Fruit fly (Drosophila melanogaster): Measurements from ENCODE around the gene CG10631.

The CG10631 gene

DNA sequence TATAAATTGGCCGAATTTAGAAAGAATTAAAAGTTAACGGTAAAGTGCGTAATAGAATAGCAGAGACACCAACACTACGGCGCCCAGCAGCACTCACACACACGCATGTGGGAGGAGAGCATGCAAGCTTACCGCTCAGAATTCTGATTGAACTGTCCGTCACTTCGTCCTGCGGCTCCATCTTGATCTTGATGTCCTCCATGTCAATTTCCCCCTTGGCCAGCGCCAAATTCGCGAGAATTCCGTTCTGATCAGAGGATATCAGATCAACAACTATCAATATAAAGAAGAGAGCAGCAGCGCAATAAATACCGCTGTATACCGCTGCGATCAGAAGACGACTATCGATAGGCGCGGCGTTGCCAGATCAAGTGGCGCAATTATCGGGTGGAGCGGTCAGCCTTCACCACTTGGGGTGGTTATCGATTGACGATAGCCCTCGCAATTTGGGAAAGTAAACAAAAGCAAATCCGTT, 21.0 kb downstream of the CG10631 start, which contains the start of the genes CG10462 and Nf-YB (continued):
- TF ChIP-seq CG31441 (GFP tag; IDR thresholded peaks at IDR 0.05), result no peak
- TF ChIP-seq ro (GFP tag; IDR thresholded peaks at IDR 0.05), result no peak
- TF ChIP-seq H2.0 (GFP tag; IDR thresholded peaks at IDR 0.05), result no peak
- TF ChIP-seq CG10431 (GFP tag; optimal IDR thresholded peaks at IDR 0.05), result no peak
- no peak for TF ChIP-seq CG17359 (tag; optimal IDR thresholded peaks at IDR 0.05)
- TF ChIP-seq CG11398 (GFP tag; optimal IDR thresholded peaks at IDR 0.05), result no peak
- no peak for TF ChIP-seq lab (GFP tag; optimal IDR thresholded peaks at IDR 0.05)
- TF ChIP-seq CG4617 (GFP tag; optimal IDR thresholded peaks at IDR 0.05; ENCODE audit: borderline replicate concordance), result peak; percentile 54
- TF ChIP-seq CG2875 (GFP tag; optimal IDR thresholded peaks at IDR 0.05), result no peak
- TF ChIP-seq fd102C (GFP tag; optimal IDR thresholded peaks at IDR 0.05), result no peak
- TF ChIP-seq CG15269 (tag; optimal IDR thresholded peaks at IDR 0.05), result no peak
- no peak for TF ChIP-seq az2 (GFP tag; optimal IDR thresholded peaks at IDR 0.05)
- TF ChIP-seq CG13123 (GFP tag; optimal IDR thresholded peaks at IDR 0.05), result no peak
- no peak for TF ChIP-seq CG17802 (tag; optimal IDR thresholded peaks at IDR 0.05)
- TF ChIP-seq Bteb2 (GFP tag; optimal IDR thresholded peaks at IDR 0.05), result no peak
- TF ChIP-seq CG11504 (tag; optimal IDR thresholded peaks at IDR 0.05), result no peak
- no peak for TF ChIP-seq sr (GFP tag; IDR thresholded peaks at IDR 0.05)
- TF ChIP-seq Oaz (GFP tag; IDR thresholded peaks at IDR 0.05), result no peak
- TF ChIP-seq pb (GFP tag; optimal IDR thresholded peaks at IDR 0.05), result no peak
- no peak for TF ChIP-seq dimm (GFP tag; IDR thresholded peaks at IDR 0.05)
- TF ChIP-seq cas (GFP tag; IDR thresholded peaks at IDR 0.05), result no peak
- no peak for TF ChIP-seq CG2678 (tag; optimal IDR thresholded peaks at IDR 0.05)
- TF ChIP-seq Sox100B (GFP tag; optimal IDR thresholded peaks at IDR 0.05), result no peak
- TF ChIP-seq CG7271 (tag; optimal IDR thresholded peaks at IDR 0.05), result no peak
- TF ChIP-seq CG14441 (GFP tag; IDR thresholded peaks at IDR 0.05), result no peak
- TF ChIP-seq Sox102F (GFP tag; optimal IDR thresholded peaks at IDR 0.05), result no peak
- peak; percentile 56 for TF ChIP-seq E2f2 (GFP tag; IDR thresholded peaks at IDR 0.05)
- TF ChIP-seq CG10321 (GFP tag; IDR thresholded peaks at IDR 0.05), result no peak
- no peak for TF ChIP-seq CG17361 (GFP tag; IDR thresholded peaks at IDR 0.05)
- TF ChIP-seq ham (GFP tag; IDR thresholded peaks at IDR 0.05), result no peak
- TF ChIP-seq CG4328 (GFP tag; optimal IDR thresholded peaks at IDR 0.05), result no peak
- no peak for TF ChIP-seq CG18599 (GFP tag; optimal IDR thresholded peaks at IDR 0.05)
- TF ChIP-seq Usf (GFP tag; optimal IDR thresholded peaks at IDR 0.05), result no peak
- no peak for TF ChIP-seq caup (GFP tag; optimal IDR thresholded peaks at IDR 0.05; ENCODE audit: severe bottlenecking)
- no peak for TF ChIP-seq bab2 (GFP tag; optimal IDR thresholded peaks at IDR 0.05)
- no peak for TF ChIP-seq Spps (tag; optimal IDR thresholded peaks at IDR 0.05)
- no peak for TF ChIP-seq CG8281 (tag; optimal IDR thresholded peaks at IDR 0.05)
- peak; percentile 20 for TF ChIP-seq CG30020 (tag; optimal IDR thresholded peaks at IDR 0.05)
- TF ChIP-seq ind (GFP tag; optimal IDR thresholded peaks at IDR 0.05), result no peak
- TF ChIP-seq dati (GFP tag; IDR thresholded peaks at IDR 0.05), result no peak
- peak; percentile 24 for TF ChIP-seq phol (tag; optimal IDR thresholded peaks at IDR 0.05)
- no peak for TF ChIP-seq CG1603 (tag; optimal IDR thresholded peaks at IDR 0.05)
- TF ChIP-seq Opbp (GFP tag; IDR thresholded peaks at IDR 0.05; ENCODE audit: partially characterized antibody), result peak; percentile 91
- TF ChIP-seq Doc3 (GFP tag; IDR thresholded peaks at IDR 0.05; ENCODE audit: partially characterized antibody), result peak; percentile 54; the same call in 2 of the 3 replicates
- no peak for TF ChIP-seq CG10654 (GFP tag; optimal IDR thresholded peaks at IDR 0.05)
- peak; percentile 98 for TF ChIP-seq CG7963 (GFP tag; IDR thresholded peaks at IDR 0.05; ENCODE audit: partially characterized antibody)
- TF ChIP-seq zfh2 (GFP tag; optimal IDR thresholded peaks at IDR 0.05), result no peak
- no peak for TF ChIP-seq twi (tag; optimal IDR thresholded peaks at IDR 0.05)
- TF ChIP-seq CG33557 (GFP tag; optimal IDR thresholded peaks at IDR 0.05), result no peak
